Worm (Caenorhabditis elegans) whole organism, L2 larva: ENCODE measurements around the gene slc-9B.1.

ENCODE experiments used
- C34F6.9 ChIP-seq: fragments of 150-350 bp; optimal IDR thresholded peaks from 2 replicates; lab custom pipeline; 2014; ENCODE audit warnings: missing biosample characterization, missing genetic modification characterization
- F13H6.1 ChIP-seq: sonication (generic microtip); optimal IDR thresholded peaks from 2 replicates; lab custom pipeline; 2016; ENCODE audit warnings: missing genetic modification characterization, missing compliant biosample characterization
- R02D3.7 ChIP-seq: fragments of 150-350 bp; optimal IDR thresholded peaks from 2 replicates; lab custom pipeline; 2014; ENCODE audit warnings: missing biosample characterization, missing genetic modification characterization
- Y55F3AM.14 ChIP-seq: fragments of 200-800 bp; sonication (Bioruptor generic); optimal IDR thresholded peaks from 2 replicates; lab custom pipeline; 2018; ENCODE audit warnings: mild to moderate bottlenecking, missing genetic modification characterization, missing compliant biosample characterization
- ZK546.5 ChIP-seq: sonication (generic microtip); optimal IDR thresholded peaks from 2 replicates; lab custom pipeline; 2017; ENCODE audit warnings: missing biosample characterization, missing genetic modification characterization
- alr-1 ChIP-seq: fragments of 150-350 bp; optimal IDR thresholded peaks from 2 replicates; lab custom pipeline; 2014; ENCODE audit warnings: missing biosample characterization, missing genetic modification characterization
- aly-2 ChIP-seq: fragments of 150-350 bp; optimal IDR thresholded peaks from 2 replicates; lab custom pipeline; 2014; ENCODE audit warnings: missing biosample characterization, missing genetic modification characterization
- ama-1 ChIP-seq: fragments of 150-350 bp; optimal IDR thresholded peaks from 2 replicates; lab custom pipeline; 2018; ENCODE audit warnings: inconsistent platforms
- blmp-1 ChIP-seq: sonication (generic microtip); optimal IDR thresholded peaks from 2 replicates; lab custom pipeline; 2017; ENCODE audit warnings: missing genetic modification characterization, mild to moderate bottlenecking, missing compliant biosample characterization, antibody characterized with exemption, moderate library complexity; ENCODE audit not compliant: insufficient read depth
- ceh-16 ChIP-seq: fragments of 150-350 bp; optimal IDR thresholded peaks from 2 replicates; lab custom pipeline; 2014; ENCODE audit warnings: missing biosample characterization, missing genetic modification characterization
- ceh-82 ChIP-seq: fragments of 150-350 bp; optimal IDR thresholded peaks from 2 replicates; lab custom pipeline; 2014; ENCODE audit warnings: missing biosample characterization, missing genetic modification characterization
- crh-2 ChIP-seq: sonication (generic microtip); optimal IDR thresholded peaks from 2 replicates; lab custom pipeline; 2017; ENCODE audit warnings: missing biosample characterization, missing genetic modification characterization
- dmd-4 ChIP-seq: sonication (generic microtip); optimal IDR thresholded peaks from 2 replicates; lab custom pipeline; 2017; ENCODE audit warnings: missing biosample characterization, missing genetic modification characterization
- egl-27 ChIP-seq: sonication (generic microtip); optimal IDR thresholded peaks from 3 replicates; lab custom pipeline; 2017; ENCODE audit warnings: missing biosample characterization, missing genetic modification reagents, missing genetic modification characterization
- elt-1 ChIP-seq: fragments of 150-350 bp; optimal IDR thresholded peaks from 2 replicates; lab custom pipeline; 2014; ENCODE audit warnings: missing biosample characterization, missing genetic modification characterization
- elt-3 ChIP-seq: sonication (generic microtip); optimal IDR thresholded peaks from 2 replicates; lab custom pipeline; 2017; ENCODE audit warnings: missing biosample characterization, missing genetic modification characterization
- fos-1 ChIP-seq: fragments of 150-350 bp; optimal IDR thresholded peaks from 2 replicates; lab custom pipeline; 2014; ENCODE audit warnings: missing biosample characterization, missing genetic modification characterization
- gmeb-1 ChIP-seq: fragments of 150-350 bp; optimal IDR thresholded peaks from 2 replicates; lab custom pipeline; 2014; ENCODE audit warnings: missing biosample characterization, missing genetic modification characterization
- lin-11 ChIP-seq: fragments of 150-350 bp; sonication (generic microtip); optimal IDR thresholded peaks from 2 replicates; lab custom pipeline; 2014; ENCODE audit warnings: missing biosample characterization, missing genetic modification characterization, inconsistent platforms, mixed read lengths
- lin-13 ChIP-seq: fragments of 150-350 bp; optimal IDR thresholded peaks from 2 replicates; lab custom pipeline; 2014; ENCODE audit warnings: missing biosample characterization, missing genetic modification reagents, missing genetic modification characterization
- lin-39 ChIP-seq: fragments of 150-350 bp; optimal IDR thresholded peaks from 2 replicates; lab custom pipeline; 2014; ENCODE audit warnings: missing biosample characterization, missing genetic modification reagents, missing genetic modification characterization
- lsy-2 ChIP-seq, 2 experiments: fragments of 150-350 bp in 1 of 2; sonication (generic microtip) in 1 of 2; optimal IDR thresholded peaks; 2 replicates each; lab custom pipeline; 2014 to 2017; ENCODE audit warnings: missing biosample characterization in 2 of 2, missing genetic modification characterization in 2 of 2
- mab-5 ChIP-seq: fragments of 150-350 bp; optimal IDR thresholded peaks from 2 replicates; lab custom pipeline; 2014; ENCODE audit warnings: missing biosample characterization, missing genetic modification characterization
- mbf-1 ChIP-seq: sonication (generic microtip); optimal IDR thresholded peaks from 2 replicates; lab custom pipeline; 2017; ENCODE audit warnings: missing biosample characterization, missing genetic modification characterization
- mdl-1 ChIP-seq, 2 experiments: fragments of 150-350 bp in 1 of 2; sonication (generic microtip) in 1 of 2; optimal IDR thresholded peaks; 2 replicates each; lab custom pipeline; 2017; ENCODE audit warnings: missing biosample characterization in 2 of 2, missing genetic modification characterization in 2 of 2
- nhr-10 ChIP-seq: sonication (generic microtip); optimal IDR thresholded peaks from 2 replicates; lab custom pipeline; 2017; ENCODE audit warnings: missing biosample characterization, missing genetic modification characterization
- nhr-11 ChIP-seq: fragments of 150-350 bp; optimal IDR thresholded peaks from 2 replicates; lab custom pipeline; 2014; ENCODE audit warnings: missing biosample characterization, missing genetic modification characterization
- nhr-12 ChIP-seq: fragments of 150-350 bp; optimal IDR thresholded peaks from 2 replicates; lab custom pipeline; 2014; ENCODE audit warnings: missing biosample characterization, missing genetic modification characterization
- nhr-129 ChIP-seq: fragments of 150-350 bp; optimal IDR thresholded peaks from 2 replicates; lab custom pipeline; 2014; ENCODE audit warnings: missing biosample characterization, missing genetic modification characterization
- nhr-21 ChIP-seq: fragments of 150-350 bp; optimal IDR thresholded peaks from 2 replicates; lab custom pipeline; 2014; ENCODE audit warnings: missing biosample characterization, missing genetic modification characterization
- nhr-23 ChIP-seq: fragments of 150-350 bp; optimal IDR thresholded peaks from 2 replicates; lab custom pipeline; 2014; ENCODE audit warnings: missing biosample characterization, missing genetic modification reagents, missing genetic modification characterization
- nhr-237 ChIP-seq: fragments of 150-350 bp; optimal IDR thresholded peaks from 2 replicates; lab custom pipeline; 2014; ENCODE audit warnings: missing biosample characterization, missing genetic modification characterization
- nhr-25 ChIP-seq: fragments of 150-350 bp; sonication (generic microtip); optimal IDR thresholded peaks from 3 replicates; lab custom pipeline; 2014; ENCODE audit warnings: missing biosample characterization, missing genetic modification characterization
- nhr-6 ChIP-seq: fragments of 150-350 bp; optimal IDR thresholded peaks from 2 replicates; lab custom pipeline; 2014; ENCODE audit warnings: missing biosample characterization, missing genetic modification characterization
- nhr-77 ChIP-seq: fragments of 150-350 bp; optimal IDR thresholded peaks from 2 replicates; lab custom pipeline; 2014; ENCODE audit warnings: missing biosample characterization, missing genetic modification characterization
- peb-1 ChIP-seq: fragments of 150-350 bp; optimal IDR thresholded peaks from 2 replicates; lab custom pipeline; 2014; ENCODE audit warnings: missing biosample characterization, missing genetic modification characterization
- sem-4 ChIP-seq: fragments of 150-350 bp; optimal IDR thresholded peaks from 2 replicates; lab custom pipeline; 2014; ENCODE audit warnings: missing biosample characterization, missing genetic modification reagents, missing genetic modification characterization
- skn-1 ChIP-seq: sonication (generic microtip); optimal IDR thresholded peaks from 2 replicates; lab custom pipeline; 2017; ENCODE audit warnings: missing biosample characterization, missing genetic modification characterization
- sma-3 ChIP-seq: sonication (generic microtip); optimal IDR thresholded peaks from 2 replicates; lab custom pipeline; 2016; ENCODE audit warnings: missing genetic modification reagents, missing genetic modification characterization, missing compliant biosample characterization
- sma-9 ChIP-seq, 2 experiments: fragments of 150-350 bp in 1 of 2; sonication (generic microtip) in 1 of 2; optimal IDR thresholded peaks; 2 replicates each; lab custom pipeline; 2014 to 2016; ENCODE audit warnings: missing genetic modification characterization in 2 of 2, mild to moderate bottlenecking in 1 of 2, missing biosample characterization in 1 of 2, missing compliant biosample characterization in 1 of 2, missing genetic modification reagents in 1 of 2, moderate library complexity in 1 of 2
- snpc-4 ChIP-seq: fragments of 150-350 bp; optimal IDR thresholded peaks from 2 replicates; lab custom pipeline; 2014; ENCODE audit warnings: missing biosample characterization, missing genetic modification characterization
- unc-39 ChIP-seq: fragments of 150-350 bp; optimal IDR thresholded peaks from 2 replicates; lab custom pipeline; 2014; ENCODE audit warnings: missing biosample characterization, missing genetic modification characterization
- unc-55 ChIP-seq: fragments of 150-350 bp; sonication (generic microtip); optimal IDR thresholded peaks from 3 replicates; lab custom pipeline; 2014; ENCODE audit warnings: missing biosample characterization, missing genetic modification reagents, missing genetic modification characterization
- unc-62 ChIP-seq: fragments of 150-350 bp; optimal IDR thresholded peaks from 2 replicates; lab custom pipeline; 2014; ENCODE audit warnings: missing biosample characterization, missing genetic modification reagents, missing genetic modification characterization
- zag-1 ChIP-seq: fragments of 150-350 bp; optimal IDR thresholded peaks from 2 replicates; lab custom pipeline; 2014; ENCODE audit warnings: missing biosample characterization, missing genetic modification characterization
- ztf-1 ChIP-seq: fragments of 200-800 bp; sonication (Bioruptor generic); conservative IDR thresholded peaks from 2 replicates; pipeline ENCODE4 v1.3.6; 2022; ENCODE audit warnings: missing genetic modification characterization, missing compliant biosample characterization
- ztf-11 ChIP-seq: sonication (generic microtip); optimal IDR thresholded peaks from 2 replicates; lab custom pipeline; 2017; ENCODE audit warnings: missing biosample characterization, missing genetic modification characterization
- ztf-4 ChIP-seq: fragments of 150-350 bp; optimal IDR thresholded peaks from 2 replicates; lab custom pipeline; 2014; ENCODE audit warnings: missing biosample characterization, missing genetic modification characterization

The slc-9B.1 gene

ce11 chrX:10302430-10302829 lies 23.0 kb downstream of the slc-9B.1 start, which contains the start of gene fip-5:
Gene fip-5 (plus strand): TSS chrX:10302741.
- TF ChIP-seq ztf-11 (tag; lab: Kevin White, UChicago) (no peak), sma-9 (GFP tag; optimal IDR thresholded peaks at IDR 0.05; lab: Kevin White, UChicago) (peak; percentile 14), sma-9 (tag; optimal IDR thresholded peaks at IDR 0.05; lab: Kevin White, UChicago) (no peak)

- no peak for TF ChIP-seq mbf-1 (tag; lab: Kevin White, UChicago)
- no peak for TF ChIP-seq ZK546.5 (tag; lab: Kevin White, UChicago)
- TF ChIP-seq ceh-16 (tag; lab: Kevin White, UChicago) = peak; percentile 78
- peak; percentile 38 for TF ChIP-seq nhr-21 (tag; lab: Kevin White, UChicago)
- no peak for TF ChIP-seq Y55F3AM.14 (GFP tag; lab: Kevin White, UChicago)
- TF ChIP-seq ama-1 (lab: Kevin White, UChicago) = peak; percentile 6
- no peak for TF ChIP-seq snpc-4 (tag; lab: Kevin White, UChicago)
- no peak for TF ChIP-seq ztf-4 (tag; lab: Kevin White, UChicago)
- TF ChIP-seq nhr-11 (tag; lab: Kevin White, UChicago) = no peak
- peak; percentile 60 for TF ChIP-seq egl-27
- no peak for TF ChIP-seq dmd-4 (tag; lab: Kevin White, UChicago)
- TF ChIP-seq elt-3 (tag; lab: Kevin White, UChicago) = no peak
- peak; percentile 57 for TF ChIP-seq elt-1 (tag; lab: Kevin White, UChicago)
- TF ChIP-seq nhr-25 = peak; percentile 83
- TF ChIP-seq lsy-2 (tag; optimal IDR thresholded peaks at IDR 0.05; lab: Kevin White, UChicago) = no peak
- no peak for TF ChIP-seq nhr-6 (tag; lab: Kevin White, UChicago)
- TF ChIP-seq aly-2 (tag; lab: Kevin White, UChicago) = no peak
- TF ChIP-seq alr-1 (tag; lab: Kevin White, UChicago) = no peak
- TF ChIP-seq zag-1 (tag; lab: Kevin White, UChicago) = no peak
- TF ChIP-seq lin-39 = no peak
- no peak for TF ChIP-seq ztf-11 (tag; lab: Kevin White, UChicago)
- TF ChIP-seq nhr-12 (tag; lab: Kevin White, UChicago) = no peak
- peak; percentile 60 for TF ChIP-seq sma-9 (GFP tag; optimal IDR thresholded peaks at IDR 0.05; lab: Kevin White, UChicago)
- TF ChIP-seq sma-9 (tag; optimal IDR thresholded peaks at IDR 0.05; lab: Kevin White, UChicago) = no peak
- TF ChIP-seq nhr-10 = no peak
- TF ChIP-seq ztf-1 (GFP tag; lab: Robert Waterston, UW) = no peak
- TF ChIP-seq nhr-23 (tag; lab: Kevin White, UChicago) = no peak
- TF ChIP-seq sma-3 (GFP tag; lab: Kevin White, UChicago) = peak; percentile 56
- TF ChIP-seq blmp-1 (tag; lab: Kevin White, UChicago) = peak; percentile 78
- no peak for TF ChIP-seq R02D3.7
- no peak for TF ChIP-seq mdl-1 (tag; optimal IDR thresholded peaks at IDR 0.05; lab: Kevin White, UChicago)
- no peak for TF ChIP-seq C34F6.9 (tag; lab: Kevin White, UChicago)
- TF ChIP-seq nhr-237 (tag; lab: Kevin White, UChicago) = no peak
- TF ChIP-seq peb-1 (tag; lab: Kevin White, UChicago) = no peak
- no peak for TF ChIP-seq lin-11 (tag; lab: Kevin White, UChicago)
- TF ChIP-seq unc-55 (GFP tag; lab: Kevin White, UChicago) = no peak
- TF ChIP-seq crh-2 (tag; lab: Kevin White, UChicago) = no peak
- no peak for TF ChIP-seq sem-4 (tag; lab: Kevin White, UChicago)
- no peak for TF ChIP-seq ceh-82 (tag; lab: Kevin White, UChicago)
- TF ChIP-seq gmeb-1 (tag; lab: Kevin White, UChicago) = no peak
- peak; percentile 51 for TF ChIP-seq nhr-129 (tag; lab: Kevin White, UChicago)
- peak; percentile 57 for TF ChIP-seq fos-1 (tag; lab: Kevin White, UChicago)
- no peak for TF ChIP-seq skn-1 (tag; lab: Kevin White, UChicago)
- TF ChIP-seq lin-13 (GFP tag; lab: Kevin White, UChicago) = no peak
- no peak for TF ChIP-seq unc-62 (GFP tag; lab: Kevin White, UChicago)
- no peak for TF ChIP-seq mab-5 (tag; lab: Kevin White, UChicago)
- no peak for TF ChIP-seq nhr-77 (tag; lab: Kevin White, UChicago)
- TF ChIP-seq F13H6.1 (tag; lab: Kevin White, UChicago) = no peak
- TF ChIP-seq unc-39 (tag; lab: Kevin White, UChicago) = no peak
These were observed 24.8 kb downstream of the slc-9B.1 start, which contains the start of gene fipr-21 for ce11 chrX:10304178-10304577. Gene fipr-21 (plus strand): TSS chrX:10304529.
